Worm (Caenorhabditis elegans) whole organism, midembryonic: ENCODE data around the gene math-10.

ENCODE experiments used
- T22C8.4 ChIP-seq: fragments of 200-800 bp; sonication (Bioruptor generic); IDR thresholded peaks from 2 replicates; pipeline ENCODE4 v1.3.6; 2022; ENCODE audit warnings: missing genetic modification characterization, missing compliant biosample characterization
- klf-2 ChIP-seq: fragments of 200-800 bp; sonication (Bioruptor generic); conservative IDR thresholded peaks from 2 replicates; pipeline ENCODE4 v1.3.6; 2022; ENCODE audit warnings: missing genetic modification reagents, missing genetic modification characterization, missing compliant biosample characterization
- ztf-29 ChIP-seq: fragments of 200-800 bp; sonication (Bioruptor generic); IDR thresholded peaks from 2 replicates; pipeline ENCODE4 v1.3.6; 2022; ENCODE audit warnings: missing genetic modification reagents, missing genetic modification characterization, missing compliant biosample characterization

DNA sequence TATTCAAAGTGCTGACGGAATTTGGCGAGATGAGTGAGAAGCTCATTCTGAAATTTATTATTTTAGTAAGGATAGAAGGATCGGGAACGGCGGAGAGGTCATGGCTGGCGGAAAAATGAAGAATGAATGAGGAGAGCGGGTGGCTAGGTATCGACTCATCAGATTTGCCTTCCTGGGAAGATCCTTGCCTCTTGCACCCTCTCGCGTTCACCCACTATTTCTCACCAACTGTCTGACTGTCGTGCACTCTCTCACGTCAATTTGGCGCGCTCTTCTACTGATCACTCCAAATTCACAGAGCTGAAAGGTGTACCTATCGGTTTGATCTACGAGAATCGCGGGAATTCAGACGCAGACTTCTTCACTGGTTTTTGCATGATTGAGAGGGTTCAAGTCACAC is 23.2 kb upstream of the math-10 start, which contains the start of gene fbxb-97:
- TF ChIP-seq T22C8.4 (GFP tag; lab: Robert Waterston, UW) (no peak), klf-2 (GFP tag; lab: Robert Waterston, UW) (no peak), ztf-29 (GFP tag; lab: Robert Waterston, UW) (no peak)
